Fruit fly (Drosophila melanogaster) whole organism, wandering third instar larva: ENCODE results near the gene CG31862.

Experiments
- CG32264 ChIP-seq: fragments of 200-800 bp; sonication (Bioruptor generic); optimal IDR thresholded peaks from 2 replicates; lab custom pipeline; 2016; ENCODE audit warnings: missing biosample characterization, missing genetic modification characterization
- CG9705 ChIP-seq: fragments of 200-800 bp; sonication (Bioruptor generic); optimal IDR thresholded peaks from 2 replicates; lab custom pipeline; 2018; ENCODE audit warnings: missing biosample characterization, mild to moderate bottlenecking, missing genetic modification characterization
- CrebA ChIP-seq: fragments of 200-800 bp; sonication (Bioruptor generic); optimal IDR thresholded peaks from 2 replicates; lab custom pipeline; 2016; ENCODE audit warnings: missing biosample characterization, mild to moderate bottlenecking, missing genetic modification characterization, borderline replicate concordance
- Dif ChIP-seq: fragments of 200-275, 200-300 bp; sonication (Bioruptor generic); optimal IDR thresholded peaks from 2 replicates; lab custom pipeline; 2018; ENCODE audit warnings: missing biosample characterization, missing genetic modification characterization; ENCODE audit not compliant: partially characterized antibody
- GATAd ChIP-seq: sonication (Bioruptor generic); optimal IDR thresholded peaks from 2 replicates; lab custom pipeline; 2016; ENCODE audit warnings: missing biosample characterization, missing genetic modification characterization
- HLH106 ChIP-seq: fragments of 200-800 bp; optimal IDR thresholded peaks from 3 replicates; lab custom pipeline; 2019; ENCODE audit warnings: missing biosample characterization, mild to moderate bottlenecking, missing genetic modification characterization, moderate library complexity
- Hr83 ChIP-seq: fragments of 200-300 bp; sonication (Bioruptor generic); optimal IDR thresholded peaks from 2 replicates; lab custom pipeline; 2016; ENCODE audit warnings: missing biosample characterization, mild to moderate bottlenecking, missing genetic modification characterization, moderate library complexity; ENCODE audit not compliant: poor library complexity, severe bottlenecking
- Myc ChIP-seq: fragments of >200 bp; optimal IDR thresholded peaks from 2 replicates; lab custom pipeline; 2017
- N ChIP-seq: fragments of >200 bp; optimal IDR thresholded peaks from 2 replicates; lab custom pipeline; 2018; ENCODE audit warnings: missing biosample characterization, missing external identifiers, missing genetic modification characterization
- OdsH ChIP-seq: fragments of 200-800 bp; sonication (Bioruptor generic); optimal IDR thresholded peaks from 2 replicates; lab custom pipeline; 2016; ENCODE audit warnings: missing biosample characterization, mild to moderate bottlenecking, missing genetic modification characterization
- Rel ChIP-seq, 2 experiments: fragments of 200-800 bp; sonication (Bioruptor generic) in 1 of 2; optimal IDR thresholded peaks; 2 replicates in 1 of 2; 3 replicates in 1 of 2; lab custom pipeline; 2016 to 2019; ENCODE audit warnings: mild to moderate bottlenecking in 2 of 2, missing biosample characterization in 2 of 2, missing genetic modification characterization in 2 of 2, moderate library complexity in 1 of 2
- Sp1 ChIP-seq: fragments of 200-800 bp; sonication (Bioruptor generic); optimal IDR thresholded peaks from 3 replicates; lab custom pipeline; 2019; ENCODE audit warnings: missing biosample characterization, mild to moderate bottlenecking, missing genetic modification characterization, moderate library complexity
- Vsx2 ChIP-seq: fragments of 200-300, 225-300 bp; sonication (Bioruptor generic); optimal IDR thresholded peaks from 2 replicates; lab custom pipeline; 2018; ENCODE audit warnings: missing biosample characterization, missing genetic modification characterization; ENCODE audit not compliant: partially characterized antibody
- br ChIP-seq: fragments of 200-800 bp; sonication (Bioruptor generic); optimal IDR thresholded peaks from 2 replicates; lab custom pipeline; 2016; ENCODE audit warnings: missing biosample characterization, missing genetic modification characterization
- brk ChIP-seq: fragments of 200-800 bp; sonication (Bioruptor generic); optimal IDR thresholded peaks from 2 replicates; lab custom pipeline; 2016; ENCODE audit warnings: missing biosample characterization, mild to moderate bottlenecking, missing genetic modification characterization
- dl ChIP-seq, 2 experiments: fragments of 175-275, 200-275 bp in 1 of 2; fragments of 200-275 bp in 1 of 2; sonication (Bioruptor generic); optimal IDR thresholded peaks; lab custom pipeline; 2018; ENCODE audit warnings: mild to moderate bottlenecking in 2 of 2, missing biosample characterization in 2 of 2, missing genetic modification characterization in 2 of 2, moderate library complexity in 2 of 2; ENCODE audit not compliant: partially characterized antibody in 2 of 2, insufficient read depth in 1 of 2
- dmrt93B ChIP-seq: fragments of 200-800 bp; sonication (Bioruptor generic); optimal IDR thresholded peaks from 2 replicates; lab custom pipeline; 2018; ENCODE audit warnings: missing biosample characterization, mild to moderate bottlenecking, missing genetic modification characterization
- dsf ChIP-seq: sonication (Bioruptor generic); optimal IDR thresholded peaks from 2 replicates; lab custom pipeline; 2016; ENCODE audit warnings: missing biosample characterization, missing genetic modification characterization, borderline replicate concordance
- ey ChIP-seq: fragments of 200-800 bp; sonication (Bioruptor generic); optimal IDR thresholded peaks from 2 replicates; lab custom pipeline; 2016; ENCODE audit warnings: missing biosample characterization, missing genetic modification characterization
- foxo ChIP-seq, 2 experiments: fragments of 200-800 bp; sonication (Bioruptor generic); optimal IDR thresholded peaks; 2 replicates in 1 of 2; 3 replicates in 1 of 2; lab custom pipeline; 2016 to 2017; ENCODE audit warnings: missing biosample characterization in 2 of 2, missing genetic modification characterization in 2 of 2
- h ChIP-seq: fragments of 200-800 bp; sonication (Bioruptor generic); optimal IDR thresholded peaks from 3 replicates; lab custom pipeline; 2016; ENCODE audit warnings: missing biosample characterization, mild to moderate bottlenecking, missing genetic modification characterization
- jim ChIP-seq: fragments of 175-275, 200-325 bp; sonication (Bioruptor generic); optimal IDR thresholded peaks from 2 replicates; lab custom pipeline; 2016; ENCODE audit warnings: missing biosample characterization, mild to moderate bottlenecking, missing genetic modification characterization
- lola ChIP-seq: fragments of >200 bp; optimal IDR thresholded peaks from 2 replicates; lab custom pipeline; 2017; ENCODE audit warnings: missing biosample characterization, missing genetic modification characterization
- psq ChIP-seq: fragments of 200-800 bp; sonication (Bioruptor generic); optimal IDR thresholded peaks from 3 replicates; lab custom pipeline; 2017; ENCODE audit warnings: missing biosample characterization, mild to moderate bottlenecking, missing genetic modification characterization, moderate library complexity
- sage ChIP-seq: fragments of 200-800 bp; sonication (Bioruptor generic); optimal IDR thresholded peaks from 2 replicates; lab custom pipeline; 2016; ENCODE audit warnings: missing biosample characterization, mild to moderate bottlenecking, missing genetic modification characterization
- woc ChIP-seq: sonication (Bioruptor generic); optimal IDR thresholded peaks from 2 replicates; lab custom pipeline; 2016; ENCODE audit warnings: missing biosample characterization, mild to moderate bottlenecking, missing genetic modification characterization

Gene CG31862

DNA sequence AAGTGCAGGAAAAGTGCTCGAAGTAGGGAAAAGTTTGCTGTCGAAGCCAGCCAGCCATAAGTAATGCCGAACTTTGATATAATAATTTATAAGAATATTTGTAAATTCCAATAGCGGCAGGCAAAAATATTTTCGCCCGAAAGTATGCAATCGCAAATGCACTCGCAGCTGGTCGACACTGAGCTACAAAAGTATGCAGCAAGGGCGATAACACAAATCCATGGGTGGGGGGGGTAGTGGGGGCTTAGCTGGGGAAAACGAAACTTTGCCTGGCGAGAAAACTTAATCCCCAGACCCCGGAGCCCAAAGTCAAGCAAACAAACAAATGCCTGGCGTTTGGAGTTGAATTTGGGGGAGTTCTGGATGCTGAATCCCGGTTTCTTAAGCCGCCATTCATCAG is 3.1 kb downstream of the CG31862 start:
- TF ChIP-seq N (GFP tag; lab: Kevin White, UChicago) (peak; percentile 29), dl (GFP tag; optimal IDR thresholded peaks at IDR 0.05; lab: Kevin White, UChicago; ENCODE audit: insufficient read depth in 1 of 2, partially characterized antibody in 2 of 2) (no peak), Myc (peak; percentile 23), CG9705 (no peak)

DNA sequence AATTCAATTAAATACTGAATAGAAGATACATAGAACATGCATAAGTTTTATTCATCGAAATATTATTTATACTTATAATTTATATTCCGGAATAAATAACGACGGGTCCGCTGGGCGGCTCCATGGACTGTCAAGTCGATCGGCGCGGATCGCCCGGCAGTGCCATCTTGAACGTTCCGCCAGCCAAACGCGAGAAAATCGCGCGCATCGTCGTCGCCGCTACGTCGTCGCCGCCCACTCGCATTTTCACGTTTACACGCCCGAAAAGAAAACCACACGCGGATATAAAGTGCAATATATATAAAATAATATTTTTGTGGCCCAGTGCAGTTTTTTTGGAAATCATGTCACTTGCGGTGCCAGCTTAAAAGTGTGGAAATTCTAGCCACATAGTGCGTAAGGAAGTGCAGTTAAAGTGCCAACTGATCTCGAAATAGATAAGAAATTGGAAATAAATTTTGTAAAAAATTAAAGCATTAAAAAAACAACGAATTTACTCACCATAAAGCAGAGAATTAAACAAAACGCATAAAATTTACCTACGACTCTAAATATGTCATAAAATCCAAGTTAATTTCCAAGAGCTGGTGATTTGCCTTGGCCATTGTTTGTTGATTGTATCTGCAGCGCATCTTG is 5.1 kb downstream of the CG31862 start, which contains the start of the genes bru2 and CG43813:
bru2 (plus strand) TSS at position 586 of the 636 bp plus-strand sequence.
CG43813 (minus strand) TSS at position 633 of the 636 bp plus-strand sequence.
- no peak for TF ChIP-seq CrebA

- TF ChIP-seq Dif (GFP tag; lab: Kevin White, UChicago) (no peak), HLH106 (tag; lab: Kevin White, UChicago) (no peak), Vsx2 (GFP tag; lab: Kevin White, UChicago) (no peak), Rel (GFP tag; optimal IDR thresholded peaks at IDR 0.05; lab: Kevin White, UChicago) (no peak), Rel (tag; optimal IDR thresholded peaks at IDR 0.05; lab: Kevin White, UChicago) (no peak), dmrt93B (GFP tag; lab: Kevin White, UChicago) (no peak), CrebA (peak; percentile 12)
- TF ChIP-seq, all 38 proteins: peak for 1
Measured at dm6 chr2L:12346163-12346892, 7.7 kb downstream of the CG31862 start.

- TF ChIP-seq dl (GFP tag; optimal IDR thresholded peaks at IDR 0.05; lab: Kevin White, UChicago; ENCODE audit: insufficient read depth in 1 of 2, partially characterized antibody in 2 of 2): no peak
Measured at dm6 chr2L:12347034-12347433, 8.4 kb downstream of the CG31862 start.

- TF ChIP-seq br (GFP tag; lab: Kevin White, UChicago): peak; percentile 1
- TF ChIP-seq Sp1 (GFP tag; lab: Kevin White, UChicago): no peak
- TF ChIP-seq Rel (GFP tag; optimal IDR thresholded peaks at IDR 0.05; lab: Kevin White, UChicago): peak; percentile 13
- peak; percentile 23 for TF ChIP-seq Rel (tag; optimal IDR thresholded peaks at IDR 0.05; lab: Kevin White, UChicago)
- TF ChIP-seq Vsx2 (GFP tag; lab: Kevin White, UChicago): peak; percentile 1
- peak; percentile 76 for TF ChIP-seq Dif (GFP tag; lab: Kevin White, UChicago)
- TF ChIP-seq h (GFP tag; lab: Kevin White, UChicago): peak; percentile 46
- peak; percentile 39 for TF ChIP-seq Hr83
- TF ChIP-seq dl (GFP tag; optimal IDR thresholded peaks at IDR 0.05; lab: Kevin White, UChicago; ENCODE audit: insufficient read depth in 1 of 2, partially characterized antibody in 2 of 2): peak; percentile 43 to 79
- no peak for TF ChIP-seq GATAd (GFP tag; lab: Kevin White, UChicago)
- no peak for TF ChIP-seq CG32264 (GFP tag; lab: Kevin White, UChicago)
- TF ChIP-seq CrebA: peak; percentile 16
Measured at dm6 chr2L:12347862-12348261, 9.2 kb downstream of the CG31862 start.

- TF ChIP-seq OdsH (GFP tag; lab: Kevin White, UChicago): no peak
- TF ChIP-seq lola (GFP tag; lab: Kevin White, UChicago): no peak
- TF ChIP-seq woc (GFP tag; lab: Kevin White, UChicago): no peak
- no peak for TF ChIP-seq jim
- TF ChIP-seq brk (GFP tag; lab: Kevin White, UChicago): no peak
- TF ChIP-seq psq (GFP tag; lab: Kevin White, UChicago): no peak
- TF ChIP-seq N (GFP tag; lab: Kevin White, UChicago): no peak
- no peak for TF ChIP-seq dsf (GFP tag; lab: Kevin White, UChicago)
- no peak for TF ChIP-seq CG9705
- TF ChIP-seq sage (GFP tag; lab: Kevin White, UChicago): no peak
- TF ChIP-seq ey (GFP tag; lab: Kevin White, UChicago): no peak
- TF ChIP-seq foxo (GFP tag; optimal IDR thresholded peaks at IDR 0.05; lab: Kevin White, UChicago): no peak
- no peak for TF ChIP-seq HLH106 (tag; lab: Kevin White, UChicago)
Measured at dm6 chr2L:12348407-12349091, 9.9 kb downstream of the CG31862 start.
